Fruit fly (Drosophila melanogaster) whole organism, adult: ENCODE results near the gene Rab11.
A peak's percentile ranks its signal among the peaks of the same experiment; 100 is the strongest.

ENCODE experiments used
- CG11617 ChIP-seq: fragments of 200-800 bp; sonication (Bioruptor generic); optimal IDR thresholded peaks from 2 replicates; lab custom pipeline; 2017; ENCODE audit warnings: mild to moderate bottlenecking, missing biosample characterization, missing genetic modification reagents, missing genetic modification characterization
- CG1620 ChIP-seq: fragments of 200-800 bp; sonication (Bioruptor generic); optimal IDR thresholded peaks from 2 replicates; lab custom pipeline; 2016; ENCODE audit warnings: missing biosample characterization, missing genetic modification characterization
- CG7045 ChIP-seq: fragments of 200-800 bp; sonication (Bioruptor generic); optimal IDR thresholded peaks from 2 replicates; lab custom pipeline; 2017; ENCODE audit warnings: missing biosample characterization, mild to moderate bottlenecking, missing genetic modification characterization
- Crg-1 ChIP-seq: fragments of 200-800 bp; sonication (Bioruptor generic); optimal IDR thresholded peaks from 2 replicates; lab custom pipeline; 2016; ENCODE audit warnings: missing biosample characterization, missing genetic modification characterization
- Hr96 ChIP-seq: fragments of 200-800 bp; sonication (Bioruptor generic); optimal IDR thresholded peaks from 2 replicates; lab custom pipeline; 2016; ENCODE audit warnings: missing biosample characterization, missing genetic modification characterization
- bab1 ChIP-seq: fragments of 200-800 bp; sonication (Bioruptor generic); optimal IDR thresholded peaks from 3 replicates; lab custom pipeline; 2019; ENCODE audit warnings: missing biosample characterization, mild to moderate bottlenecking, missing genetic modification characterization, moderate library complexity
- kay ChIP-seq: fragments of 200-800 bp; sonication (Bioruptor generic); peaks from one replicate; lab custom pipeline; 2016; ENCODE audit warnings: missing biosample characterization, missing genetic modification characterization, borderline replicate concordance
- toe ChIP-seq: fragments of 200-800 bp; sonication (Bioruptor generic); optimal IDR thresholded peaks from 2 replicates; lab custom pipeline; 2016; ENCODE audit warnings: missing biosample characterization, missing genetic modification characterization

dm6 chr3R:21133951-21134350, 22.7 kb downstream of the Rab11 start, which contains the start of gene Usp8:
- no peak for TF ChIP-seq CG1620 (GFP tag; lab: Kevin White, UChicago)
- peak; percentile 13 for TF ChIP-seq CG7045 (GFP tag; lab: Kevin White, UChicago)
- TF ChIP-seq CG11617 (GFP tag; lab: Kevin White, UChicago): peak; percentile 66
- TF ChIP-seq Hr96 (GFP tag; lab: Kevin White, UChicago): no peak
- TF ChIP-seq Crg-1 (GFP tag; lab: Kevin White, UChicago): no peak
- TF ChIP-seq kay (GFP tag; lab: Kevin White, UChicago): no peak
- peak; percentile 55 for TF ChIP-seq bab1 (GFP tag; lab: Kevin White, UChicago)
- no peak for TF ChIP-seq toe
